Fruit fly (Drosophila melanogaster) Kc167 (cell line): ENCODE results near the gene CG15370.

Source experiments
- Myc ChIP-seq: fragments of >200 bp; optimal IDR thresholded peaks from 2 replicates; lab custom pipeline; 2017; ENCODE audit warnings: missing external identifiers
- Sin3A ChIP-seq: fragments of >200 bp; optimal IDR thresholded peaks from 2 replicates; lab custom pipeline; 2018; ENCODE audit warnings: missing external identifiers
- h ChIP-seq: fragments of >200 bp; optimal IDR thresholded peaks from 3 replicates; lab custom pipeline; 2018; ENCODE audit warnings: missing external identifiers
- insv ChIP-seq: fragments of >200 bp; optimal IDR thresholded peaks from 3 replicates; lab custom pipeline; 2018; ENCODE audit warnings: missing external identifiers
- psq ChIP-seq: fragments of >200 bp; optimal IDR thresholded peaks from 2 replicates; lab custom pipeline; 2017; ENCODE audit warnings: missing external identifiers
- ttk ChIP-seq: sonication (Bioruptor generic); optimal IDR thresholded peaks from 2 replicates; lab custom pipeline; 2017; ENCODE audit warnings: missing external identifiers

CG15370 gene

dm6 chrX:9225137-9225536 is at the start of gene CG15370:
Gene CG15370 (plus strand): TSS chrX:9225437.
- TF ChIP-seq ttk (lab: Kevin White, UChicago) (no peak), psq (lab: Kevin White, UChicago) (no peak), insv (lab: Kevin White, UChicago) (no peak), h (lab: Kevin White, UChicago) (no peak), Myc (lab: Kevin White, UChicago) (no peak), Sin3A (no peak)

dm6 chrX:9187429-9187828 is 37.8 kb upstream of the CG15370 start:
- TF ChIP-seq psq (lab: Kevin White, UChicago) (no peak), ttk (lab: Kevin White, UChicago) (no peak), h (lab: Kevin White, UChicago) (no peak), Myc (lab: Kevin White, UChicago) (no peak), insv (lab: Kevin White, UChicago) (no peak), Sin3A (no peak)

dm6 chrX:9190555-9191184 is 34.6 kb upstream of the CG15370 start, which contains the start of gene CG12115:
Gene CG12115 (minus strand): TSS chrX:9190605.
- TF ChIP-seq psq (lab: Kevin White, UChicago) = no peak
- TF ChIP-seq ttk (lab: Kevin White, UChicago) = no peak
- TF ChIP-seq h (lab: Kevin White, UChicago) = no peak
- TF ChIP-seq Sin3A = no peak
- no peak for TF ChIP-seq insv (lab: Kevin White, UChicago)
- TF ChIP-seq Myc (lab: Kevin White, UChicago) = no peak

dm6 chrX:9191357-9191756 is 33.9 kb upstream of the CG15370 start, which contains the start of gene CG12057:
Gene CG12057 (plus strand): TSS chrX:9191657.
- TF ChIP-seq Sin3A (no peak), h (lab: Kevin White, UChicago) (no peak), Myc (lab: Kevin White, UChicago) (no peak), psq (lab: Kevin White, UChicago) (no peak), ttk (lab: Kevin White, UChicago) (no peak), insv (lab: Kevin White, UChicago) (no peak)

- TF ChIP-seq Sin3A (no peak), psq (lab: Kevin White, UChicago) (no peak), h (lab: Kevin White, UChicago) (no peak), ttk (lab: Kevin White, UChicago) (no peak), insv (lab: Kevin White, UChicago) (no peak), Myc (lab: Kevin White, UChicago) (no peak)
Measured at dm6 chrX:9192429-9192828, 32.8 kb upstream of the CG15370 start, which contains the start of gene CG12056. Gene CG12056 (plus strand): TSS chrX:9192669.

dm6 chrX:9193604-9194003 is 31.6 kb upstream of the CG15370 start, which contains the start of gene CG12106:
Gene CG12106 (plus strand): TSS chrX:9193898.
- TF ChIP-seq insv (lab: Kevin White, UChicago) = no peak

dm6 chrX:9195311-9195710 is 29.9 kb upstream of the CG15370 start:
- TF ChIP-seq Sin3A = no peak

- TF ChIP-seq Myc (lab: Kevin White, UChicago) (no peak), Sin3A (no peak), ttk (lab: Kevin White, UChicago) (no peak), psq (lab: Kevin White, UChicago) (no peak), h (lab: Kevin White, UChicago) (no peak), insv (lab: Kevin White, UChicago) (no peak)
Measured at dm6 chrX:9196362-9196761, 28.9 kb upstream of the CG15370 start, which contains the start of gene CG12118. Gene CG12118 (minus strand): TSS chrX:9196414.

- no peak for TF ChIP-seq Myc (lab: Kevin White, UChicago)
- no peak for TF ChIP-seq Sin3A
- TF ChIP-seq psq (lab: Kevin White, UChicago) = no peak
- TF ChIP-seq h (lab: Kevin White, UChicago) = no peak
Measured at dm6 chrX:9200234-9200633, 25.0 kb upstream of the CG15370 start.

dm6 chrX:9201080-9201479 is 24.2 kb upstream of the CG15370 start:
- TF ChIP-seq Myc (lab: Kevin White, UChicago) (no peak), h (lab: Kevin White, UChicago) (no peak), ttk (lab: Kevin White, UChicago) (no peak), insv (lab: Kevin White, UChicago) (no peak), psq (lab: Kevin White, UChicago) (no peak), Sin3A (no peak)

- TF ChIP-seq psq (lab: Kevin White, UChicago) (no peak), insv (lab: Kevin White, UChicago) (no peak), ttk (lab: Kevin White, UChicago) (no peak), h (lab: Kevin White, UChicago) (no peak), Sin3A (no peak), Myc (lab: Kevin White, UChicago) (no peak)
Measured at dm6 chrX:9201866-9202681, 23.2 kb upstream of the CG15370 start.

- no peak for TF ChIP-seq insv (lab: Kevin White, UChicago)
- TF ChIP-seq psq (lab: Kevin White, UChicago) = no peak
- no peak for TF ChIP-seq Sin3A
- TF ChIP-seq Myc (lab: Kevin White, UChicago) = no peak
- TF ChIP-seq ttk (lab: Kevin White, UChicago) = no peak
Measured at dm6 chrX:9210787-9211186, 14.4 kb upstream of the CG15370 start, which contains the start of gene SmydA-9. Gene SmydA-9 (minus strand): TSS chrX:9210887.
